Fruit fly (Drosophila melanogaster) whole organism, wandering third instar larva: ENCODE measurements around the gene spg.
A peak's percentile ranks its signal among the peaks of the same experiment; 100 is the strongest.

Experiments used
- Abd-B ChIP-seq: fragments of >200 bp; optimal IDR thresholded peaks from 2 replicates; lab custom pipeline; 2017; ENCODE audit warnings: missing biosample characterization, missing genetic modification characterization
- CG32264 ChIP-seq: fragments of 200-800 bp; sonication (Bioruptor generic); optimal IDR thresholded peaks from 2 replicates; lab custom pipeline; 2016; ENCODE audit warnings: missing biosample characterization, missing genetic modification characterization
- CG9705 ChIP-seq: fragments of 200-800 bp; sonication (Bioruptor generic); optimal IDR thresholded peaks from 2 replicates; lab custom pipeline; 2018; ENCODE audit warnings: missing biosample characterization, mild to moderate bottlenecking, missing genetic modification characterization
- CrebA ChIP-seq: fragments of 200-800 bp; sonication (Bioruptor generic); optimal IDR thresholded peaks from 2 replicates; lab custom pipeline; 2016; ENCODE audit warnings: missing biosample characterization, mild to moderate bottlenecking, missing genetic modification characterization, borderline replicate concordance
- Dfd ChIP-seq: fragments of >200 bp; optimal IDR thresholded peaks from 2 replicates; lab custom pipeline; 2017; ENCODE audit warnings: missing biosample characterization, missing genetic modification characterization
- Dif ChIP-seq: fragments of 200-275, 200-300 bp; sonication (Bioruptor generic); optimal IDR thresholded peaks from 2 replicates; lab custom pipeline; 2018; ENCODE audit warnings: missing biosample characterization, missing genetic modification characterization; ENCODE audit not compliant: partially characterized antibody
- HLH106 ChIP-seq: fragments of 200-800 bp; optimal IDR thresholded peaks from 3 replicates; lab custom pipeline; 2019; ENCODE audit warnings: missing biosample characterization, mild to moderate bottlenecking, missing genetic modification characterization, moderate library complexity
- Hr83 ChIP-seq: fragments of 200-300 bp; sonication (Bioruptor generic); optimal IDR thresholded peaks from 2 replicates; lab custom pipeline; 2016; ENCODE audit warnings: missing biosample characterization, mild to moderate bottlenecking, missing genetic modification characterization, moderate library complexity; ENCODE audit not compliant: poor library complexity, severe bottlenecking
- Jra ChIP-seq: sonication (Bioruptor generic); optimal IDR thresholded peaks from 2 replicates; lab custom pipeline; 2016; ENCODE audit warnings: missing biosample characterization, missing genetic modification characterization
- Mio ChIP-seq: sonication (Bioruptor generic); optimal IDR thresholded peaks from 2 replicates; lab custom pipeline; 2016; ENCODE audit warnings: missing biosample characterization, missing genetic modification characterization
- Myc ChIP-seq: fragments of >200 bp; optimal IDR thresholded peaks from 2 replicates; lab custom pipeline; 2017
- N ChIP-seq: fragments of >200 bp; optimal IDR thresholded peaks from 2 replicates; lab custom pipeline; 2018; ENCODE audit warnings: missing biosample characterization, missing external identifiers, missing genetic modification characterization
- OdsH ChIP-seq: fragments of 200-800 bp; sonication (Bioruptor generic); optimal IDR thresholded peaks from 2 replicates; lab custom pipeline; 2016; ENCODE audit warnings: missing biosample characterization, mild to moderate bottlenecking, missing genetic modification characterization
- Rel ChIP-seq, 2 experiments: fragments of 200-800 bp; sonication (Bioruptor generic) in 1 of 2; optimal IDR thresholded peaks; 2 replicates in 1 of 2; 3 replicates in 1 of 2; lab custom pipeline; 2016 to 2019; ENCODE audit warnings: mild to moderate bottlenecking in 2 of 2, missing biosample characterization in 2 of 2, missing genetic modification characterization in 2 of 2, moderate library complexity in 1 of 2
- Sp1 ChIP-seq: fragments of 200-800 bp; sonication (Bioruptor generic); optimal IDR thresholded peaks from 3 replicates; lab custom pipeline; 2019; ENCODE audit warnings: missing biosample characterization, mild to moderate bottlenecking, missing genetic modification characterization, moderate library complexity
- Vsx2 ChIP-seq: fragments of 200-300, 225-300 bp; sonication (Bioruptor generic); optimal IDR thresholded peaks from 2 replicates; lab custom pipeline; 2018; ENCODE audit warnings: missing biosample characterization, missing genetic modification characterization; ENCODE audit not compliant: partially characterized antibody
- br ChIP-seq: fragments of 200-800 bp; sonication (Bioruptor generic); optimal IDR thresholded peaks from 2 replicates; lab custom pipeline; 2016; ENCODE audit warnings: missing biosample characterization, missing genetic modification characterization
- brk ChIP-seq: fragments of 200-800 bp; sonication (Bioruptor generic); optimal IDR thresholded peaks from 2 replicates; lab custom pipeline; 2016; ENCODE audit warnings: missing biosample characterization, mild to moderate bottlenecking, missing genetic modification characterization
- dl ChIP-seq, 2 experiments: fragments of 175-275, 200-275 bp in 1 of 2; fragments of 200-275 bp in 1 of 2; sonication (Bioruptor generic); optimal IDR thresholded peaks; lab custom pipeline; 2018; ENCODE audit warnings: mild to moderate bottlenecking in 2 of 2, missing biosample characterization in 2 of 2, missing genetic modification characterization in 2 of 2, moderate library complexity in 2 of 2; ENCODE audit not compliant: partially characterized antibody in 2 of 2, insufficient read depth in 1 of 2
- dsf ChIP-seq: sonication (Bioruptor generic); optimal IDR thresholded peaks from 2 replicates; lab custom pipeline; 2016; ENCODE audit warnings: missing biosample characterization, missing genetic modification characterization, borderline replicate concordance
- ey ChIP-seq: fragments of 200-800 bp; sonication (Bioruptor generic); optimal IDR thresholded peaks from 2 replicates; lab custom pipeline; 2016; ENCODE audit warnings: missing biosample characterization, missing genetic modification characterization
- foxo ChIP-seq, 2 experiments: fragments of 200-800 bp; sonication (Bioruptor generic); optimal IDR thresholded peaks; 2 replicates in 1 of 2; 3 replicates in 1 of 2; lab custom pipeline; 2016 to 2017; ENCODE audit warnings: missing biosample characterization in 2 of 2, missing genetic modification characterization in 2 of 2
- fru ChIP-seq: fragments of 200-800 bp; sonication (Bioruptor generic); optimal IDR thresholded peaks from 3 replicates; lab custom pipeline; 2016; ENCODE audit warnings: missing biosample characterization, mild to moderate bottlenecking, missing genetic modification characterization
- jim ChIP-seq: fragments of 175-275, 200-325 bp; sonication (Bioruptor generic); optimal IDR thresholded peaks from 2 replicates; lab custom pipeline; 2016; ENCODE audit warnings: missing biosample characterization, mild to moderate bottlenecking, missing genetic modification characterization
- pan ChIP-seq: fragments of >200 bp; optimal IDR thresholded peaks from 2 replicates; lab custom pipeline; 2017
- psq ChIP-seq: fragments of 200-800 bp; sonication (Bioruptor generic); optimal IDR thresholded peaks from 3 replicates; lab custom pipeline; 2017; ENCODE audit warnings: missing biosample characterization, mild to moderate bottlenecking, missing genetic modification characterization, moderate library complexity
- rgr ChIP-seq: fragments of 200-800 bp; sonication (Bioruptor generic); optimal IDR thresholded peaks from 3 replicates; lab custom pipeline; 2016; ENCODE audit warnings: missing biosample characterization, mild to moderate bottlenecking, missing genetic modification characterization
- sv ChIP-seq: fragments of 200-800 bp; sonication (Bioruptor generic); optimal IDR thresholded peaks from 3 replicates; lab custom pipeline; 2016; ENCODE audit warnings: missing biosample characterization, missing genetic modification characterization
- usp ChIP-seq: fragments of >200 bp; optimal IDR thresholded peaks from 2 replicates; lab custom pipeline; 2017; ENCODE audit warnings: missing biosample characterization, missing genetic modification characterization
- woc ChIP-seq: sonication (Bioruptor generic); optimal IDR thresholded peaks from 2 replicates; lab custom pipeline; 2016; ENCODE audit warnings: missing biosample characterization, mild to moderate bottlenecking, missing genetic modification characterization

Gene spg

dm6 chr3R:28819555-28820305 lies 25.3 kb upstream of the spg start, which contains the start of the genes CG1523 and CG1647:
Gene CG1523 (minus strand): TSS chr3R:28819668.
Gene CG1647 (plus strand): TSS chr3R:28820221.
- TF ChIP-seq Jra (no peak), CG9705 (peak; percentile 69), Myc (lab: Kevin White, UChicago) (no peak), OdsH (GFP tag; lab: Kevin White, UChicago) (peak; percentile 49), ey (peak; percentile 64), Dfd (GFP tag; lab: Kevin White, UChicago) (no peak), psq (GFP tag; lab: Kevin White, UChicago) (peak; percentile 55), jim (GFP tag; lab: Kevin White, UChicago) (no peak), foxo (GFP tag; optimal IDR thresholded peaks at IDR 0.05; lab: Kevin White, UChicago) (peak in 1 of 2 experiments; percentile 76), CrebA (GFP tag; lab: Kevin White, UChicago) (no peak), Hr83 (GFP tag; lab: Kevin White, UChicago) (peak; percentile 48), br (GFP tag; lab: Kevin White, UChicago) (no peak), fru (GFP tag; lab: Kevin White, UChicago) (no peak), usp (no peak), CG32264 (GFP tag; lab: Kevin White, UChicago) (no peak), HLH106 (tag; lab: Kevin White, UChicago) (peak; percentile 81), dl (GFP tag; optimal IDR thresholded peaks at IDR 0.05; lab: Kevin White, UChicago; ENCODE audit: insufficient read depth in 1 of 2, partially characterized antibody in 2 of 2) (no peak), rgr (GFP tag; lab: Kevin White, UChicago) (peak; percentile 70), Rel (GFP tag; optimal IDR thresholded peaks at IDR 0.05; lab: Kevin White, UChicago) (no peak), Rel (tag; optimal IDR thresholded peaks at IDR 0.05; lab: Kevin White, UChicago) (peak; percentile 60), Abd-B (GFP tag; lab: Kevin White, UChicago) (no peak), Vsx2 (GFP tag; lab: Kevin White, UChicago) (no peak), woc (GFP tag; lab: Kevin White, UChicago) (no peak), Dif (GFP tag; lab: Kevin White, UChicago) (no peak), Sp1 (GFP tag; lab: Kevin White, UChicago) (peak; percentile 74)

DNA sequence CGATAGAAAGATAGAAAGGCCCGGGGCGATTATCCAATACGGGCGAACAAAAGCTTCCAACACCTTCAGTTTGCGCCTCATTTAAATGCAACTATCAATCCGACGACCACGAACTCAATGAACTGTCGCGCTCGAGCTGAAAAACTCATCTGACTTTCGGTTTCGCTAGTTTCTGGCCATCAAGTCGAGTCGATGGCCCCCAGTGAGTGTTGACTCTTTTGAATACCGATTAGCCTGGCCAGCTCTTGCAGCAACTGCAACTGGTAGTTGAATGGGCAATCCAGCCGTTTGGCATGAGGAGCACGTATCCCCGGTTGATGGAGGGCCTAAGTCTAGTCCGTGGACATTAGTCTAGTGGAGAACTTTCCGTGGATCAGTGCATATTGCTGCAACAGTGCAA lies 17.8 kb upstream of the spg start:
- no peak for TF ChIP-seq CrebA (GFP tag; lab: Kevin White, UChicago)
- no peak for TF ChIP-seq Dif (GFP tag; lab: Kevin White, UChicago)
- no peak for TF ChIP-seq sv (GFP tag; lab: Kevin White, UChicago)
- TF ChIP-seq N (GFP tag; lab: Kevin White, UChicago), result no peak
- TF ChIP-seq dsf (GFP tag; lab: Kevin White, UChicago), result no peak
- no peak for TF ChIP-seq Vsx2 (GFP tag; lab: Kevin White, UChicago)
- TF ChIP-seq Myc (lab: Kevin White, UChicago), result no peak
- TF ChIP-seq Jra, result no peak
- no peak for TF ChIP-seq Sp1 (GFP tag; lab: Kevin White, UChicago)
- no peak for TF ChIP-seq Hr83 (GFP tag; lab: Kevin White, UChicago)
- TF ChIP-seq CG9705, result no peak
- no peak for TF ChIP-seq Rel (GFP tag; optimal IDR thresholded peaks at IDR 0.05; lab: Kevin White, UChicago)
- TF ChIP-seq Rel (tag; optimal IDR thresholded peaks at IDR 0.05; lab: Kevin White, UChicago), result no peak

dm6 chr3R:28829328-28829916 lies 15.6 kb upstream of the spg start:
- TF ChIP-seq Mio (no peak), foxo (GFP tag; optimal IDR thresholded peaks at IDR 0.05; lab: Kevin White, UChicago) (no peak), HLH106 (tag; lab: Kevin White, UChicago) (no peak), Sp1 (GFP tag; lab: Kevin White, UChicago) (no peak), Vsx2 (GFP tag; lab: Kevin White, UChicago) (no peak), rgr (GFP tag; lab: Kevin White, UChicago) (no peak), Myc (lab: Kevin White, UChicago) (no peak), Jra (no peak), brk (no peak), CG9705 (no peak), pan (lab: Kevin White, UChicago) (no peak)
- TF ChIP-seq, all 38 proteins: peak for 0
